Fruit fly (Drosophila melanogaster) whole organism, embryonic: ENCODE data around the gene CG5050.

ENCODE experiments used
- Atf3 ChIP-seq: fragments of 200-800 bp; sonication (Bioruptor generic); optimal IDR thresholded peaks from 3 replicates; lab custom pipeline; 2016; ENCODE audit warnings: missing biosample characterization, missing genetic modification characterization
- Blimp-1 ChIP-seq: fragments of 200-800 bp; sonication (Bioruptor generic); optimal IDR thresholded peaks from 3 replicates; lab custom pipeline; 2018; ENCODE audit warnings: missing biosample characterization, missing genetic modification characterization, mild to moderate bottlenecking, moderate library complexity, missing genetic modification reagents
- CG10267 ChIP-seq: fragments of 200-800 bp; sonication (Bioruptor generic); optimal IDR thresholded peaks from 2 replicates; lab custom pipeline; 2018; ENCODE audit warnings: missing biosample characterization, mild to moderate bottlenecking, missing genetic modification characterization, moderate library complexity
- CG10565 ChIP-seq: fragments of 200-800 bp; sonication (Bioruptor generic); optimal IDR thresholded peaks from 3 replicates; lab custom pipeline; 2016; ENCODE audit warnings: missing biosample characterization, mild to moderate bottlenecking, missing genetic modification characterization
- CG11696 ChIP-seq: fragments of 200-800 bp; sonication (Bioruptor generic); IDR thresholded peaks from 2 replicates; pipeline ENCODE4 v1.3.6; 2022; ENCODE audit warnings: missing biosample characterization, missing genetic modification characterization
- CG12155 ChIP-seq: fragments of 200-800 bp; sonication (Bioruptor generic); optimal IDR thresholded peaks from 3 replicates; lab custom pipeline; 2016; ENCODE audit warnings: missing biosample characterization, missing genetic modification characterization
- CG13123 ChIP-seq: fragments of 200-800 bp; sonication (Bioruptor generic); optimal IDR thresholded peaks from 2 replicates; lab custom pipeline; 2016; ENCODE audit warnings: missing biosample characterization, missing genetic modification characterization
- CG1603 ChIP-seq: fragments of 200-800 bp; sonication (Bioruptor generic); optimal IDR thresholded peaks from 2 replicates; lab custom pipeline; 2019; ENCODE audit warnings: missing biosample characterization, mild to moderate bottlenecking, missing genetic modification characterization, moderate library complexity
- CG17361 ChIP-seq: fragments of 200-800 bp; sonication (Bioruptor generic); IDR thresholded peaks from 3 replicates; pipeline ENCODE4 v1.3.6; 2022; ENCODE audit warnings: missing biosample characterization, missing genetic modification characterization
- CG18476 ChIP-seq: fragments of 200-800 bp; sonication (Bioruptor generic); optimal IDR thresholded peaks from 2 replicates; lab custom pipeline; 2016; ENCODE audit warnings: missing biosample characterization, mild to moderate bottlenecking, missing genetic modification characterization
- CG3065 ChIP-seq: fragments of 200-800 bp; sonication (Bioruptor generic); optimal IDR thresholded peaks from 2 replicates; lab custom pipeline; 2016; ENCODE audit warnings: missing biosample characterization, missing genetic modification characterization
- CG31388 ChIP-seq: fragments of 200-800 bp; sonication (Bioruptor generic); optimal IDR thresholded peaks from 2 replicates; lab custom pipeline; 2016; ENCODE audit warnings: missing biosample characterization, missing genetic modification characterization
- CG31441 ChIP-seq: fragments of 200-800 bp; sonication (Bioruptor generic); IDR thresholded peaks from 2 replicates; pipeline ENCODE4 v1.3.6; 2022; ENCODE audit warnings: missing biosample characterization, missing genetic modification characterization
- CG4328 ChIP-seq: fragments of 200-800 bp; sonication (Bioruptor generic); optimal IDR thresholded peaks from 3 replicates; lab custom pipeline; 2017; ENCODE audit warnings: missing biosample characterization, missing genetic modification reagents, missing genetic modification characterization
- CG4424 ChIP-seq: fragments of 200-800 bp; sonication (Bioruptor generic); optimal IDR thresholded peaks from 3 replicates; lab custom pipeline; 2016; ENCODE audit warnings: missing biosample characterization, missing genetic modification characterization
- CG7357 ChIP-seq: fragments of 200-800 bp; sonication (Bioruptor generic); IDR thresholded peaks from 3 replicates; pipeline ENCODE4 v1.3.6; 2022; ENCODE audit warnings: missing biosample characterization, missing genetic modification characterization
- CG7786 ChIP-seq: fragments of 200-800 bp; sonication (Bioruptor generic); optimal IDR thresholded peaks from 2 replicates; lab custom pipeline; 2016; ENCODE audit warnings: missing biosample characterization, missing genetic modification characterization
- CG7963 ChIP-seq: fragments of 200-800 bp; sonication (Bioruptor generic); IDR thresholded peaks from 3 replicates; pipeline ENCODE4 v1.3.6; 2022; ENCODE audit warnings: missing biosample characterization, missing genetic modification characterization; ENCODE audit not compliant: partially characterized antibody
- CG8089 ChIP-seq: fragments of 200-800 bp; sonication (Bioruptor generic); optimal IDR thresholded peaks from 3 replicates; lab custom pipeline; 2016; ENCODE audit warnings: missing biosample characterization, missing genetic modification characterization
- Dek ChIP-seq: fragments of 200-800 bp; sonication (Bioruptor generic); optimal IDR thresholded peaks from 3 replicates; lab custom pipeline; 2019; ENCODE audit warnings: missing biosample characterization, mild to moderate bottlenecking, missing genetic modification characterization, moderate library complexity
- E2f1 ChIP-seq: fragments of 200-800 bp; sonication (Bioruptor generic); IDR thresholded peaks from 2 replicates; pipeline ENCODE4 v1.3.6; 2022; ENCODE audit warnings: missing biosample characterization, missing genetic modification characterization
- ERR ChIP-seq: fragments of 200-800 bp; sonication (Bioruptor generic); optimal IDR thresholded peaks from 2 replicates; lab custom pipeline; 2016; ENCODE audit warnings: missing biosample characterization, missing genetic modification characterization
- Eip74EF ChIP-seq, 2 experiments: fragments of 200-800 bp in 1 of 2; fragments of >200 bp in 1 of 2; sonication (Bioruptor generic) in 1 of 2; optimal IDR thresholded peaks; 2 replicates each; lab custom pipeline; 2017 to 2019; ENCODE audit warnings: missing biosample characterization in 2 of 2, missing genetic modification characterization in 2 of 2, mild to moderate bottlenecking in 1 of 2, moderate library complexity in 1 of 2
- Fer1 ChIP-seq: fragments of 200-800 bp; sonication (Bioruptor generic); optimal IDR thresholded peaks from 2 replicates; lab custom pipeline; 2017; ENCODE audit warnings: missing biosample characterization, mild to moderate bottlenecking, missing genetic modification characterization
- NK7.1 ChIP-seq: fragments of 200-800 bp; sonication (Bioruptor generic); optimal IDR thresholded peaks from 3 replicates; lab custom pipeline; 2016; ENCODE audit warnings: missing biosample characterization, missing genetic modification characterization
- Optix ChIP-seq: fragments of 200-800 bp; sonication (Bioruptor generic); IDR thresholded peaks from 3 replicates; pipeline ENCODE4 v1.3.6; 2022; ENCODE audit warnings: missing biosample characterization, missing genetic modification characterization
- PHDP ChIP-seq: fragments of 200-800 bp; sonication (Bioruptor generic); optimal IDR thresholded peaks from 3 replicates; lab custom pipeline; 2018; ENCODE audit warnings: missing biosample characterization, mild to moderate bottlenecking, missing genetic modification characterization, moderate library complexity
- Rfx ChIP-seq: fragments of 200-800 bp; sonication (Bioruptor generic); IDR thresholded peaks from 2 replicates; pipeline ENCODE4 v1.3.6; 2022; ENCODE audit warnings: missing biosample characterization, missing genetic modification characterization
- Sox102F ChIP-seq: fragments of 200-800 bp; sonication (Bioruptor generic); optimal IDR thresholded peaks from 2 replicates; lab custom pipeline; 2018; ENCODE audit warnings: missing biosample characterization, mild to moderate bottlenecking, missing genetic modification characterization, moderate library complexity
- Sry-β ChIP-seq: fragments of 200-800 bp; sonication (Bioruptor generic); optimal IDR thresholded peaks from 2 replicates; lab custom pipeline; 2018; ENCODE audit warnings: missing biosample characterization, mild to moderate bottlenecking, missing genetic modification characterization, moderate library complexity
- Trl ChIP-seq, 3 experiments: fragments of >200 bp in 2 of 3; fragments of 200-800 bp in 1 of 3; sonication (Bioruptor generic) in 1 of 3; optimal IDR thresholded peaks; 2 replicates in 1 of 3; 3 replicates in 2 of 3; lab custom pipeline; 2016 to 2017; ENCODE audit warnings: missing biosample characterization in 1 of 3, missing genetic modification characterization in 1 of 3
- ash1 ChIP-seq: fragments of 200-800 bp; sonication (Bioruptor generic); optimal IDR thresholded peaks from 2 replicates; lab custom pipeline; 2018; ENCODE audit warnings: missing biosample characterization, mild to moderate bottlenecking, missing genetic modification characterization
- ato ChIP-seq: fragments of 200-800 bp; sonication (Bioruptor generic); IDR thresholded peaks from 2 replicates; pipeline ENCODE4 v1.3.6; 2022; ENCODE audit warnings: missing biosample characterization, missing genetic modification characterization; ENCODE audit not compliant: partially characterized antibody
- bigmax ChIP-seq: fragments of 200-800 bp; sonication (Bioruptor generic); optimal IDR thresholded peaks from 2 replicates; lab custom pipeline; 2018; ENCODE audit warnings: missing biosample characterization, mild to moderate bottlenecking, missing genetic modification characterization
- en ChIP-seq: fragments of 200-800 bp; sonication (Bioruptor generic); optimal IDR thresholded peaks from 2 replicates; lab custom pipeline; 2016; ENCODE audit warnings: missing biosample characterization, missing genetic modification characterization
- ftz-f1 ChIP-seq: fragments of 200-800 bp; sonication (Bioruptor generic); optimal IDR thresholded peaks from 2 replicates; lab custom pipeline; 2016; ENCODE audit warnings: missing biosample characterization, missing genetic modification characterization
- gce ChIP-seq: fragments of 200-800 bp; sonication (Bioruptor generic); IDR thresholded peaks from 3 replicates; pipeline ENCODE4 v1.3.6; 2022; ENCODE audit warnings: missing biosample characterization, missing genetic modification characterization
- gcm2 ChIP-seq: fragments of 200-800 bp; sonication (Bioruptor generic); optimal IDR thresholded peaks from 2 replicates; lab custom pipeline; 2016; ENCODE audit warnings: missing biosample characterization, missing genetic modification characterization
- kay ChIP-seq: fragments of 200-800 bp; sonication (Bioruptor generic); optimal IDR thresholded peaks from 2 replicates; lab custom pipeline; 2016; ENCODE audit warnings: missing biosample characterization, missing genetic modification characterization
- ken ChIP-seq: fragments of 200-800 bp; sonication (Bioruptor generic); IDR thresholded peaks from 3 replicates; pipeline ENCODE4 v1.3.6; 2022; ENCODE audit warnings: missing biosample characterization, missing genetic modification characterization
- knrl ChIP-seq: fragments of 200-800 bp; sonication (Bioruptor generic); IDR thresholded peaks from 3 replicates; pipeline ENCODE4 v1.3.6; 2022; ENCODE audit warnings: missing biosample characterization, missing genetic modification characterization; ENCODE audit not compliant: partially characterized antibody
- otp ChIP-seq: fragments of 200-800 bp; sonication (Bioruptor generic); IDR thresholded peaks from 3 replicates; pipeline ENCODE4, ENCODE4 v1.3.6; 2022; ENCODE audit warnings: missing biosample characterization, missing genetic modification characterization
- peb ChIP-seq: fragments of 200-800 bp; sonication (Bioruptor generic); IDR thresholded peaks from 2 replicates; pipeline ENCODE4 v1.3.6; 2022; ENCODE audit warnings: missing biosample characterization, missing genetic modification characterization
- pho ChIP-seq: fragments of 200-800 bp; sonication (Bioruptor generic); optimal IDR thresholded peaks from 2 replicates; lab custom pipeline; 2016; ENCODE audit warnings: missing biosample characterization, missing genetic modification characterization
- prd ChIP-seq, 3 experiments: fragments of >200 bp in 2 of 3; fragments of 200-800 bp in 1 of 3; sonication (Bioruptor generic) in 1 of 3; optimal IDR thresholded peaks in 2 of 3; IDR thresholded peaks in 1 of 3; 2 replicates in 2 of 3; 3 replicates in 1 of 3; pipeline versions ENCODE4 v1.3.6 to Lab custom; 2017 to 2022; ENCODE audit warnings: missing biosample characterization in 1 of 3, missing genetic modification characterization in 1 of 3
- psq ChIP-seq: fragments of 200-800 bp; sonication (Bioruptor generic); optimal IDR thresholded peaks from 2 replicates; lab custom pipeline; 2017; ENCODE audit warnings: missing biosample characterization, missing genetic modification characterization
- salm ChIP-seq: fragments of 200-800 bp; sonication (Bioruptor generic); optimal IDR thresholded peaks from 2 replicates; lab custom pipeline; 2018; ENCODE audit warnings: missing biosample characterization, mild to moderate bottlenecking, missing genetic modification characterization
- sens ChIP-seq: fragments of 200-800 bp; sonication (Bioruptor generic); peaks from one replicate; lab custom pipeline; 2016; ENCODE audit warnings: missing biosample characterization, missing genetic modification characterization
- seq ChIP-seq: fragments of 200-800 bp; sonication (Bioruptor generic); IDR thresholded peaks from 2 replicates; pipeline ENCODE4 v1.3.6; 2022; ENCODE audit warnings: missing biosample characterization, missing genetic modification characterization
- vnd ChIP-seq: fragments of 200-800 bp; sonication (Bioruptor generic); IDR thresholded peaks from 3 replicates; pipeline ENCODE4 v1.3.6; 2022; ENCODE audit warnings: missing biosample characterization, missing genetic modification characterization; ENCODE audit not compliant: partially characterized antibody

CG5050 gene

dm6 chr2L:17410358-17410757 is 42.4 kb upstream of the CG5050 start, which contains the start of the genes Polr2J and CG15141 (continued):
- TF ChIP-seq CG8089 (GFP tag; lab: Kevin White, UChicago) (peak; percentile 56), CG3065 (GFP tag; lab: Kevin White, UChicago) (peak; percentile 44), CG7357 (GFP tag; lab: Robert Waterston, UW) (peak; percentile 79), Optix (GFP tag; lab: Robert Waterston, UW) (peak; percentile 73; the same call in 1 of the 3 replicates), CG4424 (peak; percentile 84), CG1603 (peak; percentile 59), CG11696 (GFP tag; lab: Robert Waterston, UW) (no peak), Sox102F (GFP tag; lab: Kevin White, UChicago) (peak; percentile 90), vnd (GFP tag; lab: Robert Waterston, UW) (peak; percentile 85), ken (GFP tag; lab: Robert Waterston, UW) (peak; percentile 91), knrl (peak; percentile 92), Trl (optimal IDR thresholded peaks at IDR 0.05; lab: Kevin White, UChicago) (no peak), Trl (GFP tag; optimal IDR thresholded peaks at IDR 0.05; lab: Kevin White, UChicago) (peak; percentile 67), Blimp-1 (GFP tag; lab: Kevin White, UChicago) (peak; percentile 78), CG13123 (GFP tag; lab: Kevin White, UChicago) (peak; percentile 69), CG17361 (GFP tag; lab: Robert Waterston, UW) (no peak; the same call in 1 of the 3 replicates), CG7786 (GFP tag; lab: Kevin White, UChicago) (peak; percentile 56), CG4328 (GFP tag; lab: Kevin White, UChicago) (peak; percentile 70), Dek (tag; lab: Kevin White, UChicago) (no peak), ato (GFP tag; lab: Robert Waterston, UW) (peak; percentile 43; the same call in 1 of the 2 replicates), CG10565 (peak; percentile 15), E2f1 (GFP tag; lab: Robert Waterston, UW) (peak; percentile 83), salm (tag; lab: Kevin White, UChicago) (no peak), PHDP (peak; percentile 87), pho (GFP tag; lab: Kevin White, UChicago) (peak; percentile 88), seq (peak; percentile 40), gce (GFP tag; lab: Robert Waterston, UW) (0 out of 3 replicates have a peak, but pooled peaks have one; percentile 9), ash1 (GFP tag; lab: Kevin White, UChicago) (no peak), CG7963 (peak; percentile 54; the same call in 1 of the 3 replicates), ftz-f1 (GFP tag; lab: Kevin White, UChicago) (no peak), Sry-β (peak; percentile 93), CG12155 (peak; percentile 85), NK7.1 (GFP tag; lab: Kevin White, UChicago) (peak; percentile 13), CG10267 (tag; lab: Kevin White, UChicago) (peak; percentile 99), otp (GFP tag; lab: Robert Waterston, UW) (peak; percentile 75; the same call in 2 of the 3 replicates), prd (optimal IDR thresholded peaks at IDR 0.05; lab: Kevin White, UChicago) (no peak), prd (GFP tag; IDR thresholded peaks at IDR 0.05; lab: Robert Waterston, UW) (peak; percentile 95), Fer1 (GFP tag; lab: Kevin White, UChicago) (no peak), CG18476 (peak; percentile 86), sens (no peak), en (GFP tag; lab: Kevin White, UChicago) (no peak), Rfx (GFP tag; lab: Robert Waterston, UW) (peak; percentile 91), peb (GFP tag; lab: Robert Waterston, UW) (peak; percentile 80), ERR (GFP tag; lab: Kevin White, UChicago) (no peak), gcm2 (GFP tag; lab: Kevin White, UChicago) (no peak), CG31441 (no peak), Atf3 (GFP tag; lab: Kevin White, UChicago) (peak; percentile 62), CG31388 (peak; percentile 52), psq (GFP tag; lab: Kevin White, UChicago) (peak; percentile 68), kay (peak; percentile 71), Eip74EF (GFP tag; optimal IDR thresholded peaks at IDR 0.05; lab: Kevin White, UChicago) (no peak), bigmax (GFP tag; lab: Kevin White, UChicago) (no peak)
